Fruit fly (Drosophila melanogaster) Kc167 (cell line): ENCODE data around the gene CG32267.

Source experiments
- Myc ChIP-seq: fragments of >200 bp; optimal IDR thresholded peaks from 2 replicates; lab custom pipeline; 2017; ENCODE audit warnings: missing external identifiers
- Sin3A ChIP-seq: fragments of >200 bp; optimal IDR thresholded peaks from 2 replicates; lab custom pipeline; 2018; ENCODE audit warnings: missing external identifiers
- h ChIP-seq: fragments of >200 bp; optimal IDR thresholded peaks from 3 replicates; lab custom pipeline; 2018; ENCODE audit warnings: missing external identifiers
- insv ChIP-seq: fragments of >200 bp; optimal IDR thresholded peaks from 3 replicates; lab custom pipeline; 2018; ENCODE audit warnings: missing external identifiers
- psq ChIP-seq: fragments of >200 bp; optimal IDR thresholded peaks from 2 replicates; lab custom pipeline; 2017; ENCODE audit warnings: missing external identifiers
- ttk ChIP-seq: sonication (Bioruptor generic); optimal IDR thresholded peaks from 2 replicates; lab custom pipeline; 2017; ENCODE audit warnings: missing external identifiers

The CG32267 gene

dm6 chr3L:3438473-3438872 lies 33.4 kb downstream of the CG32267 start:
- TF ChIP-seq ttk (lab: Kevin White, UChicago) = no peak
- TF ChIP-seq psq (lab: Kevin White, UChicago) = no peak
- no peak for TF ChIP-seq h (lab: Kevin White, UChicago)
- no peak for TF ChIP-seq Sin3A
- no peak for TF ChIP-seq insv (lab: Kevin White, UChicago)
- no peak for TF ChIP-seq Myc

- TF ChIP-seq Sin3A (no peak), h (lab: Kevin White, UChicago) (no peak), Myc (no peak), ttk (lab: Kevin White, UChicago) (no peak), insv (lab: Kevin White, UChicago) (no peak), psq (lab: Kevin White, UChicago) (no peak)
Measured at dm6 chr3L:3437664-3438368, 34.1 kb downstream of the CG32267 start.

DNA sequence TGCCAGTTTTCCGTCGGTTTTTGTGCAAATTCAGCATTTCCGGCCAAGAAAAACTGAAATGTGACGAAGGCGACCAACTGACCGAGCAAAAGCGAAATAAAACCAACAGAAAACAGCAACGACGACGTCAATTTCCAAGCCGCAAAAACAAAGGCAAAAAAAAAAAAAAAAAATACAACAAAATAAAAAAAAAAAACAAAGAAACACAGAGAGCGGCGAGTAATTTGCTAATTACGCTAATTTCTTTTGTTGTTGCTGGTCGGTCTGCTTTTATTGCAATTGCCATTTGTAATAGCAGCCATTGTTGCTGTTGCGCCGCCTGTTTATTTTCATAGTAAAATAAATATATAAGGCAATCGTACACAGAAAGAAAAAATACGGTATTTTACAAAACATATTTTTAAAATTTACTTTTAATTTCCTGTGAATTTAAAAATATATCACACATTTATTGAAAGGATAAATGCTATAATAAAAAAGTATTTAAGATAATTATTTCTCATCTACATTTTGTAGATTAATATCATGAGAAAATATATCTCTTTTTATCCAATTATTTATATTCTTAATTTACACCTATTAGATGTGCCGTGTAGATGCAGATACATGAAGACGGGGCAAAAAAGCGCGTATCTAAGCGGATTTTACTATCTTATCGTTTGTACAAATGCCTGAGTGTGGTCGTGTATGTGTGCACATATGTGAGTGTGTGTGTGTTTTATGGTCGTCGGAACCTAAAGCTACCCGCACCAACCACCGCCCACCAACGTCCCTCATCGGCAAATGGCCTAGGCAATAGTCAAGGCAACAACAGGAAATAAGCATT lies 34.9 kb downstream of the CG32267 start:
- no peak for TF ChIP-seq psq (lab: Kevin White, UChicago)
- TF ChIP-seq insv (lab: Kevin White, UChicago) = no peak
- no peak for TF ChIP-seq Myc
- no peak for TF ChIP-seq Sin3A
- no peak for TF ChIP-seq ttk (lab: Kevin White, UChicago)
- TF ChIP-seq h (lab: Kevin White, UChicago) = no peak

DNA sequence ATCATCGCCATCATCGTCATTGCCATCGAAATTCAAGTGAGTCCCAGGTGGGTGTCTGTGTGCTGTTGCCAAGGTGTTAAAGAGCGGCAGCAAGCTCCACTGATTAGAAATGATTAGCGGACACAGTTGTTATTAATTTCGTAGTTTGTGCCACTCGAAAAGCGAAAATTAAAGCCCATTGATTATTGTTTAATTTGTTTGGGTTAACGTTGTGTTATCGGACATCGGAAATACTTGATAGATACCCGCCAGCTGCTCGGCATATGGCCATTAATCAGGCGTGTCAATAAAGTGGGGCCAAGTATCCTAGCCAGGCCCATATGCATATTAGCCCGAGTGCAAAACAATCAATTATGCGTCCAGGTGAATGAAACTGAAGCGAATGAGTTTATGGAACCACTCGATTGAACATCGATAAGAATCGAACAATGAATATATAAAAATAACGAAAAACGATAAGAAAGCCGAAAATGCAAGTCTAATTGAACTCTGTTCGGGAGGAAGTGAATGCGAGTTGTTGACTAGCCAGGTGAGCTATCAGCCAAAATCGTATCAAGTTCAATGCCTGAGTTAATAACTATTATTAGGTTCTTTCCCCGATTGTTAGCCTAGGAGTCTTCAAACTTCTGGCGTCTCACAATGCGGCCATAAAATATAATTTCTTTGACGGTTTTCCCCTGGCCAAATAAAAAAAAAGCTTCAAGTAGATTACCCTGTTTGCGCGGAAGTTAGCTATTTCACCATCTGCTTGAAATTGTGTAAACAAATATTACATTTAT lies 36.2 kb downstream of the CG32267 start:
- TF ChIP-seq h (lab: Kevin White, UChicago) = no peak
- TF ChIP-seq ttk (lab: Kevin White, UChicago) = no peak
- no peak for TF ChIP-seq Sin3A
- TF ChIP-seq insv (lab: Kevin White, UChicago) = no peak
- TF ChIP-seq Myc = no peak
- no peak for TF ChIP-seq psq (lab: Kevin White, UChicago)

DNA sequence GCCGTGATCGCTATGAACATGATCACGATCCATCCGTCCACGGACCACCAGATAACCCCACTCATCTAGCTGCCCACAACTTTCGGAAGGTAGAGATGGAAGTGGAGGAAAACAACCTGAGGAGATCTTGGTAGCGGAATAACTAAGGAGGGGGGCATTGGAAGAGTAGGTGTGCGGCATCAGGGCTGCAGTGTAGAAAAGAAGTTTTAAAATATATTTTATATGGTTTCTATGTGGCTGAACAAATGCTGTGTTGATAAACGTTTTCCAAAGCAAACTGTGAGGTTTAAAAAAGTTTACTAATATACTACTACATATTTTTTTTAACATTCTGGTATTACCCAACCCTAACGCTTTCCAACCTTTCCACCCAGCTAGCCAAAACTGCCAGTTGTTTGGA lies 37.0 kb downstream of the CG32267 start:
- no peak for TF ChIP-seq ttk (lab: Kevin White, UChicago)
- no peak for TF ChIP-seq psq (lab: Kevin White, UChicago)
- no peak for TF ChIP-seq h (lab: Kevin White, UChicago)
- no peak for TF ChIP-seq Myc
- TF ChIP-seq Sin3A = no peak
- no peak for TF ChIP-seq insv (lab: Kevin White, UChicago)

- no peak for TF ChIP-seq insv (lab: Kevin White, UChicago)
- TF ChIP-seq psq (lab: Kevin White, UChicago) = no peak
- TF ChIP-seq Sin3A = no peak
- TF ChIP-seq h (lab: Kevin White, UChicago) = no peak
- TF ChIP-seq ttk (lab: Kevin White, UChicago) = no peak
- no peak for TF ChIP-seq Myc
Measured at dm6 chr3L:3433955-3434354, 38.0 kb downstream of the CG32267 start.

- TF ChIP-seq insv (lab: Kevin White, UChicago) = no peak
- TF ChIP-seq Myc = no peak
- no peak for TF ChIP-seq ttk (lab: Kevin White, UChicago)
- no peak for TF ChIP-seq h (lab: Kevin White, UChicago)
- TF ChIP-seq Sin3A = no peak
- TF ChIP-seq psq (lab: Kevin White, UChicago) = no peak
Measured at dm6 chr3L:3432656-3433344, 39.1 kb downstream of the CG32267 start.

DNA sequence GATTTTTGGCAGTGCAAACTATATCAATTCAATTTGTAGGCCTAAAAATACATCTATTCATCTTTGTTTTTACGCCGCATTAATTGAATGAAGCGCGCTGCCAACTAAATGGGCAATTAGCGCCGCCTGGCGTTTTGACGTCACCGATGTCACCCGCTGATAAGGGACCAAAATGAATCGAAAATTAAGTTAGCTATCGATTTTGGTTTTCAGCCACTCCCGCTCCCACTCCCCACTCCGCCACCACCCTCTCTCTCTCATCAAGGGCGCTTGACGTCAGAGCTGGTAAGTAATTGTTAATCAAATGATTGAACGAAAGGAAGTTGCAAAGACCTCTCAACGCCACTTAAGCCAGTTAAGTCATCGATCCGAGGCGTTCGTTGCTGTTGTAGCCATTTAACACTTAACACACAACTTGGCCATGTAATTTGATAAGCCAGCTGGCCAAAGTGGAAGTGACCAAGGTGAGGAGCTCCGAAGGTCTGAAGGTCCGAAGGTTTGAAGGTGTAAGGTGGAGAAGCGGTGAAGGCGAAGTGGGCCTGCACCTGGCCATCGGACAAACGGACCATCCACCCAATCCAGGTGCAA lies 40.8 kb downstream of the CG32267 start:
- TF ChIP-seq h (lab: Kevin White, UChicago) (no peak), ttk (lab: Kevin White, UChicago) (no peak), insv (lab: Kevin White, UChicago) (no peak)

DNA sequence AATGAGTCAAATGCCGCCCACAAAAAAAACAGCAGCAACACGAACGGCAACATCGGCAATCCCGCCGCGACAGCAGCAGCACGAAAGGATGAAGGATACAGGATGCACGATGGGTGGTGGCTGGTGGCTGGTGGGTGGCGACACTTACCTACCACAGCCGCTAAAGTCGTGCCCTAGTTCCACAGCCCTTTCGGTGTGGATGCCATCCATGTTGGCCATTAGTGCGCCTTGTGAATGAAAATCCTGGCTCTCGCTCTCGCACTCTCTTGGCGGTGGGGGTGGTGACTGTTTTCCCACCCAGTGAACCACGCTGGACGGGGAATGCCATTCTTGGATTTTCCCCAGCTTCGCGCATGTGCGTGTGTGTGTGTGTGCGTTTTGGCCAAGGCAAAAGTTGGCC lies 44.9 kb downstream of the CG32267 start:
- no peak for TF ChIP-seq h (lab: Kevin White, UChicago)

DNA sequence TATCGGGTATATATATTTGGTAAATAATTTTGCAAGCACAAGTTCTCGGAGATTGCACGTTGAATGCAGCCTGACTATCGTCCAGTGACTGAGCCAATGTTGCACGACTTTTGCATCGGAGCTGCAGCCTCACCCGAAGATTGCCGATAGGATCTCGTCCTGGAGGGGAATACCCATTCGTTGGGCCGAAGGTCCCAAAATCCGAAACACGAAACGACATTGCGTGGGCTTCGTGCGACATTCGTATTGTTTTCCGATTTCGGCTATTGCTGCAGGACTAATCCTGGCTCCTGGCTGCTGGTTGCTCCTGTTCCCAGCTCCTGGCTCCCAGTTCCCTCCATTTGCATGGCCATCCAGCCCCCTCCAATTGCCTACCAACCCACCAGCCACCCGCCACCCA lies 47.1 kb downstream of the CG32267 start, which contains the start of gene sty:
sty (minus strand) TSS at position 90 of the 400 bp plus-strand sequence.
- TF ChIP-seq Myc = no peak
- TF ChIP-seq psq (lab: Kevin White, UChicago) = no peak
- TF ChIP-seq ttk (lab: Kevin White, UChicago) = no peak
- no peak for TF ChIP-seq h (lab: Kevin White, UChicago)
- TF ChIP-seq Sin3A = no peak
- TF ChIP-seq insv (lab: Kevin White, UChicago) = no peak

DNA sequence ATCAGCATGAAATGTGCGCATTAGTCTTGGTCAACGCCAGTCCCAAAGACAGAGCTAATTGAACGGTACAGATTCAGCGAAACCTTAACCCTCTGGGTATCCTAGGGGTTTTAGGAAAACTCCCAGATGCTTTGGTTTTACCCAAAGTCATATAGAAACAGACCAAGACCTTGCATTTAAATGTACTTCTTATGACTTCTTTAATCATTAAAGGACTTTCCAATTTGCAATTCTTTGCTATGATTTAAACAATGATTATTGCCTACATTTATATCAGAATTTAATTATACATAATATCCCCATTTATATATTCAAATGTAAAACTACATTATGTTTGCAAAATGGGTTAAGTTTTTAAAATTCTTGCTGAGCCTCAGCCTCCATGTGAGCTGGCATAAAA lies 48.9 kb downstream of the CG32267 start:
- TF ChIP-seq h (lab: Kevin White, UChicago) (no peak), Myc (no peak), ttk (lab: Kevin White, UChicago) (no peak), psq (lab: Kevin White, UChicago) (no peak), insv (lab: Kevin White, UChicago) (no peak), Sin3A (no peak)
